Fruit fly (Drosophila melanogaster): ENCODE data around the gene Eaf6.

Eaf6 gene

DNA sequence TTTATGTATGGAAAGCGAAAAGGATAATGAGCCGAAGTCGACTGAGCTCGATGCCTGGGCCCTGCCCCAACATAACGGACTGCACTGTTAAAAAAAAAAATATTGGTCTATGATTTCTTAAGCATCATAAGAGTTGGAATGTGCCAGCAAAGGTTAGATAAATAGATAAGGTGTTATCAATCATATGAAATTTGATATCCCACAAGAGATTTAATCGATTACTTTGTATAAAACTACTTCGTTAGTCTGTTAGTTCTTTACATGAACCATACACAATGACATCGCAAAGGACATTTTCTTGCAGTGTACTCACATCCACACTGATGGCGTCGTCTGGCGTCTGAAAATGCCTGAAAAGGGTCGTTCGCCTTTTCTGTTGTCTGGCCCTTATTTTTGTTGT, 29.4 kb upstream of the Eaf6 start:
- no peak for TF ChIP-seq pan (optimal IDR thresholded peaks at IDR 0.05)
- no peak for TF ChIP-seq EcR (GFP tag; optimal IDR thresholded peaks at IDR 0.05)
- TF ChIP-seq psq (optimal IDR thresholded peaks at IDR 0.05) = no peak
- TF ChIP-seq Dll (optimal IDR thresholded peaks at IDR 0.05) = no peak
- no peak for TF ChIP-seq CG8478 (optimal IDR thresholded peaks at IDR 0.05)
- TF ChIP-seq usp (GFP tag; optimal IDR thresholded peaks at IDR 0.05) = no peak

DNA sequence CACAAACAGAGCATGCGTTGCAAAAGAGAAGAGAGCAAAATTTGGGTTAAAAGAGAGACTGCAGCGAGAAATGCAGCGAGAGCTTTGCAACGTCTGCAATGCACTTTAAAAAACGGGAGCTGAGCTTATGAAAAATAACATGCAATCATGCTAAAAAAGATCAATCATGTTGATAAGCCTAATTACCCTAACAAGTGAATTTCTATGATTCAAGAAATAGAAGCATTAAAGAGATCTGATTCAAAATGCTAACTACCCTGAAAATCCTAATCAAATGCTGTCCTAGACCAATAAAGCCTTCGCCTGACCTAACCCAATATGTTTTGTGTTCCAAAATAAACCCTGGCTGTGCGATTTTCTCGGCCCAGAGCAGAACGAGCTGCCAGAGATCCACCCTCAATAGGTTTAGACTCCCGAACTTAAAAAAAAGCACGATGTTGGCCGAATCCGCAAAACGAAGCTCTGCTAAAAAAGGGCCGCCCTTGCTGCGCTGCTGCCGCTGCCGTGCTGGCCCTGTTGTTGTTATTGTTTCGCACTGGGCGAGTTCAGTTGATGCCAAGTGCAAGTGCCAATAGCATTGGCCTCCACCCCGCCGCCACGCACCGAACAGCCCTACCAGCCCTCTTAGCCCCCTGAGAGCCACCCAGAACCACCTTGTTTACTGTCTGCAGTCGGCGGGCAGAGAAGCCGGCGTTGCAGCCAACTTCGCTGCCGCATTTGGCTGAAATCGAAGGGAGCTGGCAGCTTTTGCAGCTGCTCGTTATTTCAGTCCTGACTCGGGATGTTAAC, 27.3 kb upstream of the Eaf6 start:
- TF ChIP-seq CG8478 (optimal IDR thresholded peaks at IDR 0.05) (no peak), EcR (GFP tag; optimal IDR thresholded peaks at IDR 0.05) (peak in 1 of 2 experiments; percentile 53)

- TF ChIP-seq Dll (optimal IDR thresholded peaks at IDR 0.05) (no peak), pan (optimal IDR thresholded peaks at IDR 0.05) (no peak), CG8478 (optimal IDR thresholded peaks at IDR 0.05) (no peak), psq (optimal IDR thresholded peaks at IDR 0.05) (no peak), EcR (GFP tag; optimal IDR thresholded peaks at IDR 0.05) (peak; percentile 80 to 97)
These were observed 26.2 kb upstream of the Eaf6 start for dm6 chr3L:5634188-5634894.

dm6 chr3L:5633247-5634187, 25.4 kb upstream of the Eaf6 start:
- TF ChIP-seq EcR (GFP tag; optimal IDR thresholded peaks at IDR 0.05) (peak in 1 of 2 experiments; percentile 99), Dll (optimal IDR thresholded peaks at IDR 0.05) (no peak)

dm6 chr3L:5631917-5632316, 23.8 kb upstream of the Eaf6 start:
- TF ChIP-seq pan (optimal IDR thresholded peaks at IDR 0.05) = no peak
- no peak for TF ChIP-seq psq (optimal IDR thresholded peaks at IDR 0.05)
- no peak for TF ChIP-seq Dll (optimal IDR thresholded peaks at IDR 0.05)
- no peak for TF ChIP-seq EcR (GFP tag; optimal IDR thresholded peaks at IDR 0.05)
- no peak for TF ChIP-seq CG8478 (optimal IDR thresholded peaks at IDR 0.05)
- no peak for TF ChIP-seq usp (GFP tag; optimal IDR thresholded peaks at IDR 0.05)

- TF ChIP-seq CG8478 (optimal IDR thresholded peaks at IDR 0.05) = no peak
- peak in 1 of 2 experiments; percentile 72 for TF ChIP-seq EcR (GFP tag; optimal IDR thresholded peaks at IDR 0.05)
- peak; percentile 88 for TF ChIP-seq Dll (optimal IDR thresholded peaks at IDR 0.05)
These were observed 22.5 kb upstream of the Eaf6 start, which contains the start of gene Blimp-1 for dm6 chr3L:5630608-5631080. Gene Blimp-1 (plus strand): TSS chr3L:5630983.

dm6 chr3L:5630176-5630583, 22.1 kb upstream of the Eaf6 start:
- TF ChIP-seq usp (GFP tag; optimal IDR thresholded peaks at IDR 0.05) (no peak), pan (optimal IDR thresholded peaks at IDR 0.05) (no peak), psq (optimal IDR thresholded peaks at IDR 0.05) (no peak), CG8478 (optimal IDR thresholded peaks at IDR 0.05) (no peak), Dll (optimal IDR thresholded peaks at IDR 0.05) (no peak)

DNA sequence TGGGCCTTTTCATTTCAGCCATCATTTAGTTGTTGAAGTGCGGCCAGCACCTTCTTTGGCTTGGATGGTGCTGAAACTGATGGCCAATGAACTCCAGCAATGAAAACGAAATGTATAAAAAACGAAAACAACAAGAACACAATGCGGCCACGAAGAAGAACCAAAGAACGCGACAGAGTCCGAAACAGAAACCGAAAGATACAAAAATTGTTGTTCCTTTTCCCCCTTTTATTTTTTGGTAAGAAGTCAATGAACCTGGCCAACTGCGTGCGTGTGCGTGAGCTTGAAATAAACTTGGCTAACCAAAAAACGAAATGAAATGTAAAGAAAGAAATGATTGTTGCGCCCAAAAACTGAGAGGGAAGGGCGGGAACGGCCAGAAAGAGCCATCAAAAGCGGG, 19.7 kb upstream of the Eaf6 start:
- peak; percentile 46 to 78 for TF ChIP-seq EcR (GFP tag; optimal IDR thresholded peaks at IDR 0.05)
- no peak for TF ChIP-seq Dll (optimal IDR thresholded peaks at IDR 0.05)

dm6 chr3L:5626465-5626864, 18.4 kb upstream of the Eaf6 start:
- no peak for TF ChIP-seq Dll (optimal IDR thresholded peaks at IDR 0.05)
- TF ChIP-seq CG8478 (optimal IDR thresholded peaks at IDR 0.05) = no peak
- TF ChIP-seq EcR (GFP tag; optimal IDR thresholded peaks at IDR 0.05) = no peak
- no peak for TF ChIP-seq psq (optimal IDR thresholded peaks at IDR 0.05)
- TF ChIP-seq usp (GFP tag; optimal IDR thresholded peaks at IDR 0.05) = no peak
- TF ChIP-seq pan (optimal IDR thresholded peaks at IDR 0.05) = no peak

DNA sequence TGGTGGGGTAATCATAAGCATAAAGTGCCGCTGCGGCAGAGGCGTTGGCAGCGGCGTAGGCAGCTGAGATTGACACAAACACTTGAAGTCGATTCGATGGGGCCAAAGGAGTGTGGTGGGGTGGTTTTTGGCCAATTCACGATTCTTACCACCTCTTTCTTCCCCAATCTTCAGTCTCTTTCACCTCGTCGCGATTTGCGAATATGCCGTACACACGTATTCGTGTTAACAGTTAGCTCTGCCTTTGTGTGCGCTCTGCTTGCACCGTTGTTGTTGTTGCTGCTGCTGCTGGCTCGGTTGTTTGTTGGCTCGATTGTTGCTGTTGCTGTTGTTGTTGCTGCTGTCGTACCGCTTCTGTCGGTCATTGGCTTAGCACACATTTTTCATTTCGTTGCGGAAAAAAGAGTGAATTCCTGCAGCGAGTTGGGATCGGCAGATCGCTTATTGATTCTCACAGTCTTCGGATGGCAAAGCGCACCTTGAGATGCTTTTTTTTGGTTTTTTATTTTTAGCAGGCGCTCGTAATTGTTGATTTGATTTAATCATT, 17.1 kb upstream of the Eaf6 start:
- TF ChIP-seq CG8478 (optimal IDR thresholded peaks at IDR 0.05) (no peak), psq (optimal IDR thresholded peaks at IDR 0.05) (no peak), EcR (GFP tag; optimal IDR thresholded peaks at IDR 0.05) (peak; percentile 62 to 86)

- no peak for TF ChIP-seq usp (GFP tag; optimal IDR thresholded peaks at IDR 0.05)
- no peak for TF ChIP-seq Dll (optimal IDR thresholded peaks at IDR 0.05)
- no peak for TF ChIP-seq psq (optimal IDR thresholded peaks at IDR 0.05)
- TF ChIP-seq pan (optimal IDR thresholded peaks at IDR 0.05) = no peak
- no peak for TF ChIP-seq CG8478 (optimal IDR thresholded peaks at IDR 0.05)
- no peak for TF ChIP-seq EcR (GFP tag; optimal IDR thresholded peaks at IDR 0.05)
These were observed 15.2 kb upstream of the Eaf6 start for dm6 chr3L:5623296-5623695.

DNA sequence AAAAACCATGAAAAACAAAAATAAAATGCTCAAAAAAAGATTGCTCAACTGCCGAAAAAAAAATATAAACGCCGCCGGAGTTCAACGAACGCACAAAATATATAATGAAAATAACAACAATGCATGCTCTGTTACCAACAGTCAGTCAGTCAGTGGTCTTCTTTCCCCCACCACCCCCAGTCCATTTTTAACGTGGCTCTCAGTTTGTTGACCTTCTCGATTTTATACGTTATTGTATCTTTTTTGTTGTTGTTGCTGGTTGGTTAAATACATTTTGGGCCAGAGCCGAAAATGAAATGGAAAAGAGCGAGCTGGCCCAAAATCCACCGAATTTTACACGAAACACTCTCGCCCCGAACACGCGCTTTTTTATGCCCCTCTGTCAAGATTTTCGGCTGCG, 13.8 kb upstream of the Eaf6 start:
- no peak for TF ChIP-seq pan (optimal IDR thresholded peaks at IDR 0.05)
- peak in 1 of 2 experiments; percentile 93 for TF ChIP-seq EcR (GFP tag; optimal IDR thresholded peaks at IDR 0.05)
- TF ChIP-seq usp (GFP tag; optimal IDR thresholded peaks at IDR 0.05) = no peak
- TF ChIP-seq CG8478 (optimal IDR thresholded peaks at IDR 0.05) = no peak
- TF ChIP-seq psq (optimal IDR thresholded peaks at IDR 0.05) = no peak
- TF ChIP-seq Dll (optimal IDR thresholded peaks at IDR 0.05) = peak; percentile 10

Data from whole organism.